Fruit fly (Drosophila melanogaster) whole organism, pupa: Measurements from ENCODE around the gene sau.

Source experiments
- CG10348 ChIP-seq: fragments of 200-800 bp; sonication (Bioruptor generic); IDR thresholded peaks from 2 replicates; pipeline ENCODE4 v1.3.6; 2022; ENCODE audit warnings: missing biosample characterization, missing genetic modification characterization
- CG12605 ChIP-seq: fragments of 200-800 bp; sonication (Bioruptor generic); IDR thresholded peaks from 2 replicates; pipeline ENCODE4 v1.3.6; 2022; ENCODE audit warnings: missing biosample characterization, missing genetic modification characterization
- CG13204 ChIP-seq: fragments of 200-800 bp; sonication (Bioruptor generic); optimal IDR thresholded peaks from 2 replicates; lab custom pipeline; 2018; ENCODE audit warnings: missing biosample characterization, mild to moderate bottlenecking, missing genetic modification characterization, moderate library complexity
- CG14655 ChIP-seq: fragments of 200-800 bp; sonication (Bioruptor generic); optimal IDR thresholded peaks from 3 replicates; lab custom pipeline; 2017; ENCODE audit warnings: mild to moderate bottlenecking, missing biosample characterization, missing genetic modification reagents, missing genetic modification characterization
- CG15710 ChIP-seq: fragments of 200-800 bp; sonication (Bioruptor generic); optimal IDR thresholded peaks from 2 replicates; lab custom pipeline; 2018; ENCODE audit warnings: missing biosample characterization, mild to moderate bottlenecking, missing genetic modification characterization, moderate library complexity
- CG17806 ChIP-seq: fragments of 200-800 bp; sonication (Bioruptor generic); optimal IDR thresholded peaks from 2 replicates; lab custom pipeline; 2018; ENCODE audit warnings: missing biosample characterization, mild to moderate bottlenecking, missing genetic modification characterization, moderate library complexity
- CG32121 ChIP-seq: fragments of 200-800 bp; sonication (Bioruptor generic); IDR thresholded peaks from 2 replicates; pipeline ENCODE4 v1.3.6; 2022; ENCODE audit warnings: missing biosample characterization, missing genetic modification characterization
- CG34367 ChIP-seq: fragments of 200-800 bp; sonication (Bioruptor generic); optimal IDR thresholded peaks from 2 replicates; lab custom pipeline; 2018; ENCODE audit warnings: missing biosample characterization, mild to moderate bottlenecking, missing genetic modification characterization
- CG4496 ChIP-seq: fragments of 200-800 bp; sonication (Bioruptor generic); IDR thresholded peaks from 3 replicates; pipeline ENCODE4 v1.3.6; 2022; ENCODE audit warnings: missing biosample characterization, missing genetic modification characterization
- CG8159 ChIP-seq: fragments of 200-800 bp; sonication (Bioruptor generic); optimal IDR thresholded peaks from 3 replicates; lab custom pipeline; 2018; ENCODE audit warnings: missing biosample characterization, mild to moderate bottlenecking, missing genetic modification characterization, moderate library complexity
- CG8301 ChIP-seq: fragments of 200-800 bp; sonication (Bioruptor generic); optimal IDR thresholded peaks from 2 replicates; lab custom pipeline; 2018; ENCODE audit warnings: missing biosample characterization, mild to moderate bottlenecking, missing genetic modification characterization
- CG9948 ChIP-seq: fragments of 200-800 bp; sonication (Bioruptor generic); optimal IDR thresholded peaks from 2 replicates; lab custom pipeline; 2018; ENCODE audit warnings: missing biosample characterization, mild to moderate bottlenecking, missing genetic modification characterization, moderate library complexity
- D1 ChIP-seq: fragments of 200-800 bp; sonication (Bioruptor generic); optimal IDR thresholded peaks from 2 replicates; lab custom pipeline; 2018; ENCODE audit warnings: missing biosample characterization, mild to moderate bottlenecking, missing genetic modification characterization, moderate library complexity
- EcR ChIP-seq: fragments of 200-800 bp; sonication (Bioruptor generic); optimal IDR thresholded peaks from 3 replicates; lab custom pipeline; 2019; ENCODE audit warnings: missing biosample characterization, missing genetic modification characterization, mild to moderate bottlenecking, moderate library complexity, missing genetic modification reagents
- Ets98B ChIP-seq: fragments of 200-800 bp; sonication (Bioruptor generic); IDR thresholded peaks from 2 replicates; pipeline ENCODE4 v1.3.6; 2022; ENCODE audit warnings: missing biosample characterization, missing genetic modification characterization
- Pif1A ChIP-seq: fragments of 200-800 bp; sonication (Bioruptor generic); optimal IDR thresholded peaks from 3 replicates; lab custom pipeline; 2016; ENCODE audit warnings: missing biosample characterization, missing genetic modification characterization
- Pif1B ChIP-seq: fragments of 200-800 bp; sonication (Bioruptor generic); optimal IDR thresholded peaks from 3 replicates; lab custom pipeline; 2016; ENCODE audit warnings: missing biosample characterization, missing genetic modification characterization
- Snoo ChIP-seq: fragments of 200-800 bp; sonication (Bioruptor generic); optimal IDR thresholded peaks from 3 replicates; lab custom pipeline; 2017; ENCODE audit warnings: missing biosample characterization, mild to moderate bottlenecking, missing genetic modification characterization, inconsistent platforms
- fd96Ca ChIP-seq: fragments of 200-800 bp; sonication (Bioruptor generic); IDR thresholded peaks from 3 replicates; pipeline ENCODE4 v1.3.6; 2022; ENCODE audit warnings: missing biosample characterization, missing genetic modification characterization
- gl ChIP-seq: fragments of 200-800 bp; sonication (Bioruptor generic); optimal IDR thresholded peaks from 2 replicates; lab custom pipeline; 2018; ENCODE audit warnings: missing biosample characterization, mild to moderate bottlenecking, missing genetic modification characterization
- rn ChIP-seq: fragments of 200-800 bp; sonication (Bioruptor generic); IDR thresholded peaks from 2 replicates; pipeline ENCODE4 v1.3.6; 2022; ENCODE audit warnings: missing biosample characterization, missing genetic modification characterization

sau gene

DNA sequence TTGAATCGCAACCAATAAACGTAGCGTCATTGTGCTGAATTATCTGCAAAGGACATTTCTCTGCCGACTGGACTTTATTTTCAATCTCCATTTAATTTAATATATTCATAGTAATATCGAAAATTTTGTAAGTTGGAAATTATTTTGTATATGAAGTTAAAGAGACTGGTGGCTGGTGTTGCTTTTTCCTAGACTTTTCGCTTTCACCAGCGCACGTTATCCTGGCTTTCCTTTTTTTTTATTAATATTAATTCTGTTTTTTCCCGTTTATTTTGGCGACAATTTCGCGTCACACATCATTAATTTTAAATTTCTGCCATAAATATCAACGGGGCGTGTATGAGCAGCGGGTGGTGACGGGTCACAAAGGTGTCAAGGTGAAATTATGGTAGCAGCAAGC, 39.1 kb downstream of the sau start, which contains the start of gene CG34049:
TSS of gene CG34049 (minus strand) at position 101 of the 400 bp plus-strand sequence.
- no peak for TF ChIP-seq Ets98B (GFP tag; lab: Robert Waterston, UW)
- TF ChIP-seq fd96Ca (GFP tag; lab: Robert Waterston, UW) = no peak
- TF ChIP-seq CG12605 (GFP tag; lab: Robert Waterston, UW) = no peak
- TF ChIP-seq gl (tag; lab: Kevin White, UChicago) = no peak
- TF ChIP-seq CG14655 (GFP tag; lab: Kevin White, UChicago) = no peak
- no peak for TF ChIP-seq CG13204
- TF ChIP-seq CG34367 (tag; lab: Kevin White, UChicago) = no peak
- TF ChIP-seq EcR (GFP tag; lab: Kevin White, UChicago) = no peak
- no peak for TF ChIP-seq rn
- no peak for TF ChIP-seq CG32121
- no peak for TF ChIP-seq CG10348
- TF ChIP-seq Snoo (tag; lab: Kevin White, UChicago) = no peak
- no peak for TF ChIP-seq Pif1A (GFP tag; lab: Kevin White, UChicago)
- TF ChIP-seq CG4496 (GFP tag; lab: Robert Waterston, UW) = no peak
- TF ChIP-seq CG8301 = no peak
- no peak for TF ChIP-seq CG15710 (tag; lab: Kevin White, UChicago)
- TF ChIP-seq Pif1B (GFP tag; lab: Kevin White, UChicago) = no peak
- no peak for TF ChIP-seq D1 (tag; lab: Kevin White, UChicago)
- no peak for TF ChIP-seq CG8159 (tag; lab: Kevin White, UChicago)
- TF ChIP-seq CG9948 (tag; lab: Kevin White, UChicago) = no peak

- TF ChIP-seq CG34367 (tag; lab: Kevin White, UChicago) (no peak), CG4496 (GFP tag; lab: Robert Waterston, UW) (no peak), Snoo (tag; lab: Kevin White, UChicago) (no peak), CG32121 (no peak), gl (tag; lab: Kevin White, UChicago) (no peak), D1 (tag; lab: Kevin White, UChicago) (no peak), rn (no peak), EcR (GFP tag; lab: Kevin White, UChicago) (no peak), Pif1B (GFP tag; lab: Kevin White, UChicago) (no peak), CG10348 (no peak), CG17806 (tag; lab: Kevin White, UChicago) (no peak), CG8301 (no peak)
- TF ChIP-seq, all 21 proteins: peak for 0
Observed at dm6 chr2L:2269040-2269439, 42.9 kb downstream of the sau start, which contains the start of gene CG17242. Gene CG17242, minus strand, starts transcription at chr2L:2269140.
